Fruit fly (Drosophila melanogaster): ENCODE data around the gene CG10628.

dm6 chr2L:19755015-19755414 lies 3.4 kb downstream of the CG10628 start:
- TF ChIP-seq Sin3A (optimal IDR thresholded peaks at IDR 0.05) (no peak), ttk (optimal IDR thresholded peaks at IDR 0.05) (no peak), h (optimal IDR thresholded peaks at IDR 0.05) (no peak), psq (optimal IDR thresholded peaks at IDR 0.05) (no peak), insv (optimal IDR thresholded peaks at IDR 0.05) (no peak)

All from Kc167 (cell line).